Fruit fly (Drosophila melanogaster) whole organism, wandering third instar larva: ENCODE measurements around the gene Reck.

Experiments
- Abd-B ChIP-seq: fragments of >200 bp; optimal IDR thresholded peaks from 2 replicates; lab custom pipeline; 2017; ENCODE audit warnings: missing biosample characterization, missing genetic modification characterization
- CG32264 ChIP-seq: fragments of 200-800 bp; sonication (Bioruptor generic); optimal IDR thresholded peaks from 2 replicates; lab custom pipeline; 2016; ENCODE audit warnings: missing biosample characterization, missing genetic modification characterization
- CG9705 ChIP-seq: fragments of 200-800 bp; sonication (Bioruptor generic); optimal IDR thresholded peaks from 2 replicates; lab custom pipeline; 2018; ENCODE audit warnings: missing biosample characterization, mild to moderate bottlenecking, missing genetic modification characterization
- CrebA ChIP-seq: fragments of 200-800 bp; sonication (Bioruptor generic); optimal IDR thresholded peaks from 2 replicates; lab custom pipeline; 2016; ENCODE audit warnings: missing biosample characterization, mild to moderate bottlenecking, missing genetic modification characterization, borderline replicate concordance
- Dfd ChIP-seq: fragments of >200 bp; optimal IDR thresholded peaks from 2 replicates; lab custom pipeline; 2017; ENCODE audit warnings: missing biosample characterization, missing genetic modification characterization
- Dif ChIP-seq: fragments of 200-275, 200-300 bp; sonication (Bioruptor generic); optimal IDR thresholded peaks from 2 replicates; lab custom pipeline; 2018; ENCODE audit warnings: missing biosample characterization, missing genetic modification characterization; ENCODE audit not compliant: partially characterized antibody
- HLH106 ChIP-seq: fragments of 200-800 bp; optimal IDR thresholded peaks from 3 replicates; lab custom pipeline; 2019; ENCODE audit warnings: missing biosample characterization, mild to moderate bottlenecking, missing genetic modification characterization, moderate library complexity
- Hr78 ChIP-seq: fragments of >200 bp; optimal IDR thresholded peaks from 2 replicates; lab custom pipeline; 2017; ENCODE audit warnings: missing biosample characterization, missing genetic modification characterization
- Hr83 ChIP-seq: fragments of 200-300 bp; sonication (Bioruptor generic); optimal IDR thresholded peaks from 2 replicates; lab custom pipeline; 2016; ENCODE audit warnings: missing biosample characterization, mild to moderate bottlenecking, missing genetic modification characterization, moderate library complexity; ENCODE audit not compliant: poor library complexity, severe bottlenecking
- Jra ChIP-seq: sonication (Bioruptor generic); optimal IDR thresholded peaks from 2 replicates; lab custom pipeline; 2016; ENCODE audit warnings: missing biosample characterization, missing genetic modification characterization
- Mio ChIP-seq: sonication (Bioruptor generic); optimal IDR thresholded peaks from 2 replicates; lab custom pipeline; 2016; ENCODE audit warnings: missing biosample characterization, missing genetic modification characterization
- Myc ChIP-seq: fragments of >200 bp; optimal IDR thresholded peaks from 2 replicates; lab custom pipeline; 2017
- Rel ChIP-seq, 2 experiments: fragments of 200-800 bp; sonication (Bioruptor generic) in 1 of 2; optimal IDR thresholded peaks; 2 replicates in 1 of 2; 3 replicates in 1 of 2; lab custom pipeline; 2016 to 2019; ENCODE audit warnings: mild to moderate bottlenecking in 2 of 2, missing biosample characterization in 2 of 2, missing genetic modification characterization in 2 of 2, moderate library complexity in 1 of 2
- Sp1 ChIP-seq: fragments of 200-800 bp; sonication (Bioruptor generic); optimal IDR thresholded peaks from 3 replicates; lab custom pipeline; 2019; ENCODE audit warnings: missing biosample characterization, mild to moderate bottlenecking, missing genetic modification characterization, moderate library complexity
- br ChIP-seq: fragments of 200-800 bp; sonication (Bioruptor generic); optimal IDR thresholded peaks from 2 replicates; lab custom pipeline; 2016; ENCODE audit warnings: missing biosample characterization, missing genetic modification characterization
- dl ChIP-seq, 2 experiments: fragments of 175-275, 200-275 bp in 1 of 2; fragments of 200-275 bp in 1 of 2; sonication (Bioruptor generic); optimal IDR thresholded peaks; lab custom pipeline; 2018; ENCODE audit warnings: mild to moderate bottlenecking in 2 of 2, missing biosample characterization in 2 of 2, missing genetic modification characterization in 2 of 2, moderate library complexity in 2 of 2; ENCODE audit not compliant: partially characterized antibody in 2 of 2, insufficient read depth in 1 of 2
- dmrt93B ChIP-seq: fragments of 200-800 bp; sonication (Bioruptor generic); optimal IDR thresholded peaks from 2 replicates; lab custom pipeline; 2018; ENCODE audit warnings: missing biosample characterization, mild to moderate bottlenecking, missing genetic modification characterization
- ey ChIP-seq: fragments of 200-800 bp; sonication (Bioruptor generic); optimal IDR thresholded peaks from 2 replicates; lab custom pipeline; 2016; ENCODE audit warnings: missing biosample characterization, missing genetic modification characterization
- foxo ChIP-seq, 2 experiments: fragments of 200-800 bp; sonication (Bioruptor generic); optimal IDR thresholded peaks; 2 replicates in 1 of 2; 3 replicates in 1 of 2; lab custom pipeline; 2016 to 2017; ENCODE audit warnings: missing biosample characterization in 2 of 2, missing genetic modification characterization in 2 of 2
- fru ChIP-seq: fragments of 200-800 bp; sonication (Bioruptor generic); optimal IDR thresholded peaks from 3 replicates; lab custom pipeline; 2016; ENCODE audit warnings: missing biosample characterization, mild to moderate bottlenecking, missing genetic modification characterization
- h ChIP-seq: fragments of 200-800 bp; sonication (Bioruptor generic); optimal IDR thresholded peaks from 3 replicates; lab custom pipeline; 2016; ENCODE audit warnings: missing biosample characterization, mild to moderate bottlenecking, missing genetic modification characterization
- jim ChIP-seq: fragments of 175-275, 200-325 bp; sonication (Bioruptor generic); optimal IDR thresholded peaks from 2 replicates; lab custom pipeline; 2016; ENCODE audit warnings: missing biosample characterization, mild to moderate bottlenecking, missing genetic modification characterization
- pan ChIP-seq: fragments of >200 bp; optimal IDR thresholded peaks from 2 replicates; lab custom pipeline; 2017
- psq ChIP-seq: fragments of 200-800 bp; sonication (Bioruptor generic); optimal IDR thresholded peaks from 3 replicates; lab custom pipeline; 2017; ENCODE audit warnings: missing biosample characterization, mild to moderate bottlenecking, missing genetic modification characterization, moderate library complexity
- rgr ChIP-seq: fragments of 200-800 bp; sonication (Bioruptor generic); optimal IDR thresholded peaks from 3 replicates; lab custom pipeline; 2016; ENCODE audit warnings: missing biosample characterization, mild to moderate bottlenecking, missing genetic modification characterization
- sage ChIP-seq: fragments of 200-800 bp; sonication (Bioruptor generic); optimal IDR thresholded peaks from 2 replicates; lab custom pipeline; 2016; ENCODE audit warnings: missing biosample characterization, mild to moderate bottlenecking, missing genetic modification characterization
- sv ChIP-seq: fragments of 200-800 bp; sonication (Bioruptor generic); optimal IDR thresholded peaks from 3 replicates; lab custom pipeline; 2016; ENCODE audit warnings: missing biosample characterization, missing genetic modification characterization
- usp ChIP-seq: fragments of >200 bp; optimal IDR thresholded peaks from 2 replicates; lab custom pipeline; 2017; ENCODE audit warnings: missing biosample characterization, missing genetic modification characterization

Reck gene

dm6 chr3L:15043874-15044336 lies 30.0 kb upstream of the Reck start, which contains the start of gene ind:
Gene ind (minus strand): TSS chr3L:15043924.
- TF ChIP-seq Jra (GFP tag; lab: Kevin White, UChicago) (no peak), CrebA (GFP tag; lab: Kevin White, UChicago) (no peak), Dfd (GFP tag; lab: Kevin White, UChicago) (no peak), dmrt93B (GFP tag; lab: Kevin White, UChicago) (no peak), dl (GFP tag; optimal IDR thresholded peaks at IDR 0.05; lab: Kevin White, UChicago; ENCODE audit: insufficient read depth in 1 of 2, partially characterized antibody in 2 of 2) (no peak), sage (GFP tag; lab: Kevin White, UChicago) (no peak), jim (GFP tag; lab: Kevin White, UChicago) (no peak), fru (GFP tag; lab: Kevin White, UChicago) (no peak), Myc (no peak)
- TF ChIP-seq, all 38 proteins: peak for 0

- no peak for TF ChIP-seq Mio
- TF ChIP-seq Dfd (GFP tag; lab: Kevin White, UChicago): peak; percentile 75
These were observed 29.6 kb upstream of the Reck start for dm6 chr3L:15043465-15043864.

dm6 chr3L:15042470-15042869 lies 28.6 kb upstream of the Reck start, which contains the start of gene Rpn12R:
Gene Rpn12R (minus strand): TSS chr3L:15042570.
- no peak for TF ChIP-seq ey (GFP tag; lab: Kevin White, UChicago)
- no peak for TF ChIP-seq psq (GFP tag; lab: Kevin White, UChicago)
- TF ChIP-seq Rel (GFP tag; optimal IDR thresholded peaks at IDR 0.05; lab: Kevin White, UChicago): no peak
- no peak for TF ChIP-seq Rel (tag; optimal IDR thresholded peaks at IDR 0.05; lab: Kevin White, UChicago)
- no peak for TF ChIP-seq Hr78
- no peak for TF ChIP-seq Sp1 (GFP tag; lab: Kevin White, UChicago)
- no peak for TF ChIP-seq usp (GFP tag; lab: Kevin White, UChicago)
- TF ChIP-seq Abd-B (GFP tag; lab: Kevin White, UChicago): no peak
- no peak for TF ChIP-seq br (GFP tag; lab: Kevin White, UChicago)
- TF ChIP-seq Hr83 (GFP tag; lab: Kevin White, UChicago): no peak
- TF ChIP-seq h (GFP tag; lab: Kevin White, UChicago): no peak
- TF ChIP-seq jim (GFP tag; lab: Kevin White, UChicago): no peak
- TF ChIP-seq CG9705 (GFP tag; lab: Kevin White, UChicago): no peak
- no peak for TF ChIP-seq Dif
- TF ChIP-seq, all 38 proteins: peak for 0

- TF ChIP-seq psq (GFP tag; lab: Kevin White, UChicago): no peak
- no peak for TF ChIP-seq CG32264
- no peak for TF ChIP-seq pan (lab: Kevin White, UChicago)
- no peak for TF ChIP-seq foxo (GFP tag; optimal IDR thresholded peaks at IDR 0.05; lab: Kevin White, UChicago)
- TF ChIP-seq rgr (GFP tag; lab: Kevin White, UChicago): no peak
- no peak for TF ChIP-seq Dfd (GFP tag; lab: Kevin White, UChicago)
- TF ChIP-seq h (GFP tag; lab: Kevin White, UChicago): no peak
- no peak for TF ChIP-seq Dif
- TF ChIP-seq fru (GFP tag; lab: Kevin White, UChicago): no peak
- TF ChIP-seq CG9705 (GFP tag; lab: Kevin White, UChicago): no peak
- no peak for TF ChIP-seq HLH106
- TF ChIP-seq Mio: no peak
- TF ChIP-seq sv (GFP tag; lab: Kevin White, UChicago): no peak
- no peak for TF ChIP-seq dl (GFP tag; optimal IDR thresholded peaks at IDR 0.05; lab: Kevin White, UChicago; ENCODE audit: insufficient read depth in 1 of 2, partially characterized antibody in 2 of 2)
These were observed 26.5 kb upstream of the Reck start for dm6 chr3L:15040329-15040886.

dm6 chr3L:15039510-15039909 lies 25.6 kb upstream of the Reck start:
- TF ChIP-seq Hr83 (GFP tag; lab: Kevin White, UChicago) (no peak), CG32264 (no peak), pan (lab: Kevin White, UChicago) (no peak), h (GFP tag; lab: Kevin White, UChicago) (no peak), Dfd (GFP tag; lab: Kevin White, UChicago) (no peak)
- TF ChIP-seq, all 38 proteins: peak for 0
